Worm (Caenorhabditis elegans) whole organism, L4/young adult: ENCODE results near the gene Y47D7A.9.

ENCODE experiments used
- W03F9.2 ChIP-seq: fragments of 150-350 bp; optimal IDR thresholded peaks from 2 replicates; lab custom pipeline; 2014; ENCODE audit warnings: missing biosample characterization, missing genetic modification characterization
- dao-5 ChIP-seq: sonication (generic microtip); optimal IDR thresholded peaks from 2 replicates; lab custom pipeline; 2016; ENCODE audit warnings: missing genotype, missing genetic modification characterization, moderate library complexity, missing compliant biosample characterization
- him-1 ChIP-seq: sonication (generic microtip); optimal IDR thresholded peaks from 2 replicates; lab custom pipeline; 2016; ENCODE audit warnings: missing genotype, missing genetic modification reagents, missing genetic modification characterization, missing compliant biosample characterization

Y47D7A.9 gene

ce11 chrV:4423860-4424401, at the start of gene Y47D7A.9, which contains the start of gene Y47D7A.19:
Y47D7A.9 (minus strand) TSS chrV:4423960.
Y47D7A.19 (plus strand) TSS chrV:4424351.
- TF ChIP-seq dao-5 (tag; lab: Kevin White, UChicago) (no peak), him-1 (tag; lab: Kevin White, UChicago) (no peak), W03F9.2 (tag; lab: Kevin White, UChicago) (no peak)

ce11 chrV:4471065-4471464, 47.3 kb upstream of the Y47D7A.9 start, which contains the start of gene T08H10.3:
T08H10.3 (plus strand) TSS chrV:4471365.
- TF ChIP-seq dao-5 (tag; lab: Kevin White, UChicago) = no peak
- no peak for TF ChIP-seq him-1 (tag; lab: Kevin White, UChicago)
- no peak for TF ChIP-seq W03F9.2 (tag; lab: Kevin White, UChicago)

ce11 chrV:4454634-4455033, 30.9 kb upstream of the Y47D7A.9 start, which contains the start of gene gnrr-5:
gnrr-5 (minus strand) TSS chrV:4454734.
- TF ChIP-seq him-1 (tag; lab: Kevin White, UChicago) (no peak), W03F9.2 (tag; lab: Kevin White, UChicago) (no peak), dao-5 (tag; lab: Kevin White, UChicago) (no peak)

DNA sequence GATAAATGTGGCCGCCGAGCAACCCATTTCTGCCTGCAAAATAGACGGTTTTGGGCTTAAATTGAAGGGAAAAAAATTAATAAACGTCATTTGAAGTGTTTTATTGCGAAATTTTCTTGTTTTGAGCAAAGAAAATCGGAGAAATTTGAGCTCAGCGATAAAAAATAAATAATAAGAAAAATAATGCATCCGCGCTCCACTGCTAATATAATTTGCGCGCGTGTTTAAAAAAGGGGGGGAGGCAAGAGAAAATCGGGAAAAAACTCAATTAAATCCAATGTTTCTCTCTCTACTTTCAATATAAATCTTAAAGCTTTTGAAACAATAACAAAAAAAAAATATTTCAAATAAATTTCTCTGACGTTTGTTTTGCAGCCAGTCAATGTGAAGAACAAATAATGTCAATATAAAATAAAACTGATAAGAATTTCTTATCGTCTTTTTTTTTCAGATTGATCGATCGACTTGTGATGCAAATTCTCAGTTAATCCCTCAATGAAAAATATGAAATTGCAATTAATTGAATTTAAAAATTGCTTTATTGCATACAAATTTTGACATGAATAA, 26.8 kb upstream of the Y47D7A.9 start, which contains the start of gene rft-2:
Gene rft-2, minus strand, starts transcription at position 41 of the 567 bp plus-strand sequence.
- TF ChIP-seq W03F9.2 (tag; lab: Kevin White, UChicago) = peak; percentile 49
- TF ChIP-seq dao-5 (tag; lab: Kevin White, UChicago) = no peak
- peak; percentile 33 for TF ChIP-seq him-1 (tag; lab: Kevin White, UChicago)

ce11 chrV:4447637-4448036, 23.9 kb upstream of the Y47D7A.9 start:
- TF ChIP-seq W03F9.2 (tag; lab: Kevin White, UChicago) = no peak
- TF ChIP-seq him-1 (tag; lab: Kevin White, UChicago) = no peak
- no peak for TF ChIP-seq dao-5 (tag; lab: Kevin White, UChicago)

DNA sequence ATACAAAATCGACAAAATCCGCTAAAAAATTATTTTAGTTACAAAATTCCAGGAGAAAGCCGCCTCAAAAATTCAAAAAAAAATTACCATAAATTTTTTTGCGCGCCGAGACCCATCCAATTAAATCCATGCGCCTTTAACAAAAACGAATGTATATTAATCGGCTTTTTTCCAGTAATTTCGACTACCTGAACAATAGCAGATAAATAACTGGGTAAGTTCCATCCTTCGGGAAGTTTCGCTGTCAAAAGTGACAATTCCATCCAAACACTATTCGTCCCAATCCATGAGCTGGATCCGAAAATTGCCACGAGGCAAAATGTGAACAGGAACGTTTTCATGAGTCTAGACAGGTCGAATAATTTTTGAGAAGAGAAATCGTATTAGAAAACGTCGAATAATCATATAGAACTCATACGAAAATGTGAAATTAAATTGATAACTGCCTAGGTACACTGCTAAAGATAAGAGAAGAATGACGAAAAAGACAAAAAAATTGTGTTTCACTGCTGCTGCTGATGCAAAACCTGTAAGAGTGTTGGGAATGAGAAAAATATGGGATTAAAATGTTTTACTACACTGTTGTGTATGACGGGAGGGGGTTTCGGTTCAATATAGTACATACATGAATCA, 19.1 kb upstream of the Y47D7A.9 start, which contains the start of gene rft-1:
Gene rft-1, minus strand, starts transcription at position 475 of the 633 bp plus-strand sequence.
- TF ChIP-seq him-1 (tag; lab: Kevin White, UChicago) (no peak), dao-5 (tag; lab: Kevin White, UChicago) (no peak), W03F9.2 (tag; lab: Kevin White, UChicago) (no peak)

- TF ChIP-seq W03F9.2 (tag; lab: Kevin White, UChicago) = no peak
- TF ChIP-seq him-1 (tag; lab: Kevin White, UChicago) = no peak
- no peak for TF ChIP-seq dao-5 (tag; lab: Kevin White, UChicago)
Measured at ce11 chrV:4437215-4437614, 13.5 kb upstream of the Y47D7A.9 start.

- TF ChIP-seq dao-5 (tag; lab: Kevin White, UChicago) (no peak), him-1 (tag; lab: Kevin White, UChicago) (no peak)
Measured at ce11 chrV:4435411-4435981, 11.7 kb upstream of the Y47D7A.9 start, which contains the start of gene Y47D7A.13. Y47D7A.13 (minus strand) TSS chrV:4435927.

ce11 chrV:4432783-4433237, 9.1 kb upstream of the Y47D7A.9 start, which contains the start of gene Y47D7A.15:
Y47D7A.15 (minus strand) TSS chrV:4433187.
- TF ChIP-seq dao-5 (tag; lab: Kevin White, UChicago) (no peak), W03F9.2 (tag; lab: Kevin White, UChicago) (no peak), him-1 (tag; lab: Kevin White, UChicago) (no peak)

ce11 chrV:4429576-4429975, 5.8 kb upstream of the Y47D7A.9 start, which contains the start of gene Y47D7A.12:
Y47D7A.12 (minus strand) TSS chrV:4429676.
- TF ChIP-seq dao-5 (tag; lab: Kevin White, UChicago) (no peak), W03F9.2 (tag; lab: Kevin White, UChicago) (no peak), him-1 (tag; lab: Kevin White, UChicago) (no peak)

- TF ChIP-seq W03F9.2 (tag; lab: Kevin White, UChicago) (no peak), dao-5 (tag; lab: Kevin White, UChicago) (no peak), him-1 (tag; lab: Kevin White, UChicago) (no peak)
Measured at ce11 chrV:4428202-4428601, 4.4 kb upstream of the Y47D7A.9 start, which contains the start of gene Y47D7A.11. Y47D7A.11 (minus strand) TSS chrV:4428302.

DNA sequence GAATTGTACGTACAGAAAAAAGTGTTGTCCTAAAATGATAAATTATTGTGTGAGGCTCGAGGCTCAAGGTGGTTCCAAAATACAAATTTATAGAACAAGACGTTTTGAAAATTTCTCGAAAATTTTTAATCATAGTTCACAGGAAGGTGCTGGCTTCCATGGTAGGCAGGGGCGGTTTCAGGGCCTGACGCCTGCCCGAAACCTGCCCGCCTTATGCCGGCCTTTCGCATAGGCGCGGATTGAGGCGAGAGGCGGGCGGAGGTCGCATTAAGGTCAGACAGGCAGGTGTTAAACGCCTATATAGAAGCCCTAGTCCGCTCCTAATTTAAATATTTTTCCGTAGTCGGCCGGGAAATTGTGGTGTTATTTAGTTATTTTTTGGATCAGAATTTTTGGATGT, 673 bp downstream of the Y47D7A.9 start:
- TF ChIP-seq him-1 (tag; lab: Kevin White, UChicago) (no peak), dao-5 (tag; lab: Kevin White, UChicago) (no peak)

DNA sequence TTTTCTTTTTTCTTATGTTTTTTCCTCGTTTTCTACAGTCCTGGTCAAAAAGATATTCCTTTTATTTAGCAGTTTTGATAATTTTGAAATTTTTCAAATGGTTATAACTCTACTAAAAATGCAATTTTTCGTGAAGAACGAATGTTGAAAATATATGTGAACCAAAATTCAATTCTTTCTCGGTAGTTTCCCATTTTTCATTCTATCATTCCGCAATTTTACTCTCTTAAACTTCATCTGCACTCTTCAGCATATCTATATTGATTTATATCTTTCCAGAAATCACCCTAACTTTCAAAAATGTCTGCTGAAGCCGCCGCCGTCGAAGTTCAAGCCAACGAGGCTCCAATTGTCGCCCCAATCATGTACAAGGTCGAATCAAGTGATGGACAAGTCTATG, 1.6 kb downstream of the Y47D7A.9 start, which contains the start of gene skr-7:
Gene skr-7, plus strand, starts transcription at position 301 of the 400 bp plus-strand sequence.
- TF ChIP-seq W03F9.2 (tag; lab: Kevin White, UChicago) (no peak), dao-5 (tag; lab: Kevin White, UChicago) (no peak), him-1 (tag; lab: Kevin White, UChicago) (no peak)
